Worm (Caenorhabditis elegans) whole organism, L3 larva: Measurements from ENCODE around the gene K10D11.7.

Experiments used
- R02D3.7 ChIP-seq: fragments of 150-350 bp; optimal IDR thresholded peaks from 2 replicates; lab custom pipeline; 2014; ENCODE audit warnings: missing biosample characterization, missing genetic modification characterization
- ZK546.5 ChIP-seq: sonication (generic microtip); optimal IDR thresholded peaks from 2 replicates; lab custom pipeline; 2017; ENCODE audit warnings: missing biosample characterization, missing genetic modification characterization
- aly-2 ChIP-seq: fragments of 150-350 bp; optimal IDR thresholded peaks from 2 replicates; lab custom pipeline; 2014; ENCODE audit warnings: missing biosample characterization, missing genetic modification characterization
- ceh-16 ChIP-seq: sonication (generic microtip); optimal IDR thresholded peaks from 2 replicates; lab custom pipeline; 2017; ENCODE audit warnings: missing biosample characterization, missing genetic modification characterization
- ceh-28 ChIP-seq: fragments of 150-350 bp; optimal IDR thresholded peaks from 2 replicates; lab custom pipeline; 2014; ENCODE audit warnings: missing biosample characterization, missing genetic modification reagents, missing genetic modification characterization
- ceh-82 ChIP-seq: fragments of 150-350 bp; optimal IDR thresholded peaks from 2 replicates; lab custom pipeline; 2014; ENCODE audit warnings: missing biosample characterization, missing genetic modification characterization
- ceh-9 ChIP-seq: sonication (generic microtip); optimal IDR thresholded peaks from 2 replicates; lab custom pipeline; 2018; ENCODE audit warnings: missing biosample characterization, missing genetic modification characterization
- egl-27 ChIP-seq: sonication (generic microtip); optimal IDR thresholded peaks from 4 replicates; lab custom pipeline; 2017; ENCODE audit warnings: missing biosample characterization, missing genetic modification reagents, missing genetic modification characterization
- egl-5 ChIP-seq: fragments of 150-350 bp; optimal IDR thresholded peaks from 2 replicates; lab custom pipeline; 2017; ENCODE audit warnings: missing biosample characterization, missing genetic modification reagents, missing genetic modification characterization, inconsistent platforms
- elt-2 ChIP-seq: sonication (generic microtip); optimal IDR thresholded peaks from 2 replicates; lab custom pipeline; 2016; ENCODE audit warnings: missing genetic modification reagents, mild to moderate bottlenecking, missing genetic modification characterization, missing compliant biosample characterization
- elt-3 ChIP-seq, 3 experiments: fragments of 150-350 bp in 1 of 3; sonication (generic microtip) in 2 of 3; optimal IDR thresholded peaks; 2 replicates in 2 of 3; 4 replicates in 1 of 3; lab custom pipeline; 2014 to 2017; ENCODE audit warnings: missing biosample characterization in 3 of 3, missing genetic modification characterization in 3 of 3
- fos-1 ChIP-seq: fragments of 150-350 bp; optimal IDR thresholded peaks from 2 replicates; lab custom pipeline; 2014; ENCODE audit warnings: missing biosample characterization, missing genetic modification characterization
- jun-1 ChIP-seq: fragments of 150-350 bp; optimal IDR thresholded peaks from 2 replicates; lab custom pipeline; 2014; ENCODE audit warnings: missing biosample characterization, missing genetic modification reagents, missing genetic modification characterization
- lsy-12 ChIP-seq: sonication (generic microtip); optimal IDR thresholded peaks from 2 replicates; lab custom pipeline; 2016; ENCODE audit warnings: mild to moderate bottlenecking, missing genetic modification characterization, missing compliant biosample characterization
- mdl-1 ChIP-seq: fragments of 150-350 bp; optimal IDR thresholded peaks from 2 replicates; lab custom pipeline; 2014; ENCODE audit warnings: missing biosample characterization, missing genetic modification characterization
- nfya-1 ChIP-seq: sonication (generic microtip); optimal IDR thresholded peaks from 2 replicates; lab custom pipeline; 2017; ENCODE audit warnings: missing genetic modification characterization, mild to moderate bottlenecking, missing compliant biosample characterization, antibody characterized with exemption, moderate library complexity; ENCODE audit not compliant: insufficient read depth
- nhr-12 ChIP-seq: fragments of 150-350 bp; optimal IDR thresholded peaks from 2 replicates; lab custom pipeline; 2014; ENCODE audit warnings: missing biosample characterization, missing genetic modification characterization
- nhr-23 ChIP-seq: fragments of 150-350 bp; optimal IDR thresholded peaks from 2 replicates; lab custom pipeline; 2014; ENCODE audit warnings: missing biosample characterization, missing genetic modification reagents, missing genetic modification characterization
- nhr-237 ChIP-seq: fragments of 150-350 bp; optimal IDR thresholded peaks from 2 replicates; lab custom pipeline; 2014; ENCODE audit warnings: missing biosample characterization, missing genetic modification characterization
- nhr-25 ChIP-seq: sonication (generic microtip); optimal IDR thresholded peaks from 2 replicates; lab custom pipeline; 2017; ENCODE audit warnings: missing biosample characterization, missing genetic modification characterization
- nhr-43 ChIP-seq: sonication (generic microtip); optimal IDR thresholded peaks from 2 replicates; lab custom pipeline; 2016; ENCODE audit warnings: mild to moderate bottlenecking, missing genetic modification characterization, missing compliant biosample characterization; ENCODE audit not compliant: poor library complexity, severe bottlenecking
- nhr-67 ChIP-seq: fragments of 150-350 bp; optimal IDR thresholded peaks from 2 replicates; lab custom pipeline; 2014; ENCODE audit warnings: missing biosample characterization, missing genetic modification characterization
- pha-4 ChIP-seq: fragments of 150-350 bp; optimal IDR thresholded peaks from 2 replicates; lab custom pipeline; 2014; ENCODE audit warnings: missing biosample characterization, missing genetic modification reagents, missing genetic modification characterization
- pqm-1 ChIP-seq: fragments of 150-350 bp; optimal IDR thresholded peaks from 2 replicates; lab custom pipeline; 2017; ENCODE audit warnings: missing biosample characterization, missing genetic modification characterization, inconsistent platforms
- sea-2 ChIP-seq: fragments of 150-350 bp; sonication (generic microtip); optimal IDR thresholded peaks from 4 replicates; lab custom pipeline; 2014; ENCODE audit warnings: missing biosample characterization, missing genetic modification reagents, missing genetic modification characterization
- skn-1 ChIP-seq: fragments of 150-350 bp; optimal IDR thresholded peaks from 2 replicates; lab custom pipeline; 2014; ENCODE audit warnings: missing biosample characterization, missing genetic modification characterization
- snpc-4 ChIP-seq: fragments of 150-350 bp; optimal IDR thresholded peaks from 2 replicates; lab custom pipeline; 2014; ENCODE audit warnings: missing biosample characterization, missing genetic modification characterization
- unc-62 ChIP-seq: fragments of 150-350 bp; sonication (generic microtip); optimal IDR thresholded peaks from 4 replicates; lab custom pipeline; 2014; ENCODE audit warnings: missing biosample characterization, missing genetic modification reagents, missing genetic modification characterization
- ztf-11 ChIP-seq: fragments of 150-350 bp; optimal IDR thresholded peaks from 2 replicates; lab custom pipeline; 2014; ENCODE audit warnings: missing biosample characterization, missing genetic modification characterization

The K10D11.7 gene

ce11 chrIV:13008405-13009208 is 12.8 kb upstream of the K10D11.7 start, which contains the start of gene mbk-2:
TSS of gene mbk-2 (plus strand) at chrIV:13009158.
- TF ChIP-seq R02D3.7: no peak
- TF ChIP-seq pqm-1 (tag; lab: Kevin White, UChicago): peak; percentile 66
- peak; percentile 77 for TF ChIP-seq elt-2 (tag; lab: Kevin White, UChicago)

- TF ChIP-seq nhr-67 (tag; lab: Kevin White, UChicago) (no peak), fos-1 (tag; lab: Kevin White, UChicago) (no peak), jun-1 (no peak), ceh-28 (tag; lab: Kevin White, UChicago) (no peak), snpc-4 (tag; lab: Kevin White, UChicago) (no peak), nhr-23 (peak; percentile 29)
Measured at ce11 chrIV:12999087-12999486, 3.3 kb upstream of the K10D11.7 start.

DNA sequence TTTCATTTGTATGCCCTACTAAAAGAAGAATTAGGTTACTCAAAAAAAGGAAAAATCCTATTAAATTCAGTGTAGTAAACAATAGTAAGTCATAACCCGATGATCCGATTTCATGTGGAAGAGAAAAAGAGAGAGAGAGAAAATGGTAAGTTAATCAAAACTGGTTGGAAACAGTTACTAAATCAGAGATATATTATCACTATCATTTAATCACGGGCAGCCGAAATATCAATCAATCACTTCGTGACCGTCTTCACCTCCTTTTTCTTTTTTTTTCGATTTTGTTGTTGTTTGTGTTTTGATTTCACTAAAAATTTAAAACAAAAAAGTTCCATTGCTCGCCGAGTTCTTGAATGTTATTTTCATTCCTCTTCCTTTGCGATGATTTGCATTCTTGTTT is 1.8 kb upstream of the K10D11.7 start:
- TF ChIP-seq aly-2 (tag; lab: Kevin White, UChicago) (no peak), elt-3 (tag; optimal IDR thresholded peaks at IDR 0.05; lab: Kevin White, UChicago) (peak in 1 of 3 experiments; percentile 8), nhr-23 (peak; percentile 35)

- TF ChIP-seq fos-1 (tag; lab: Kevin White, UChicago) (no peak), pha-4 (no peak), R02D3.7 (no peak), skn-1 (no peak), ztf-11 (tag; lab: Kevin White, UChicago) (no peak), nfya-1 (tag; lab: Kevin White, UChicago) (no peak), ceh-9 (tag; lab: Kevin White, UChicago) (no peak), nhr-237 (tag; lab: Kevin White, UChicago) (no peak), egl-5 (no peak)
Measured at ce11 chrIV:12994376-12994775, 1.4 kb downstream of the K10D11.7 start, which contains the start of gene K10D11.4. TSS of gene K10D11.4 (minus strand) at chrIV:12994476.

DNA sequence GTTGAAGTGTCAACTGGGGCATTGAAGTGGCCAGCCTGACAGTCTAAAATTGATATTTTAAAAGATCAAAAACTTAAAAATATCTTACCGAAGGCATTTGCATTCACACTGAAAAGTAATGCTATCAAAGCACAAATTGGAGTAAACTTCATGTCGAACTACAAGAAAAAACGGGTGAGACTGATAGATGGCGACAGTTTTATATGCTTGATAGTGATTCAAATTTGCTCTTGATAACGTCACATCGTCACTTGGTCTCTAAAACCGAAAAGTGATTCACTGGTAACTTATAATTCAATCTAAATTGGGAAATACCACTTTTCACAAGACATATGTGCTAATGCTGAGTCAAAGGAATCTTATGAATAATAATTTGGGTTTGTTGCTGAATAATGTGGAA is 4.2 kb downstream of the K10D11.7 start, which contains the start of gene K10D11.5:
K10D11.5 (minus strand) TSS at position 215 of the 400 bp plus-strand sequence.
- TF ChIP-seq elt-2 (tag; lab: Kevin White, UChicago) (peak; percentile 68), lsy-12 (tag; lab: Kevin White, UChicago) (no peak), pqm-1 (tag; lab: Kevin White, UChicago) (peak; percentile 93), ZK546.5 (tag; lab: Kevin White, UChicago) (no peak)

DNA sequence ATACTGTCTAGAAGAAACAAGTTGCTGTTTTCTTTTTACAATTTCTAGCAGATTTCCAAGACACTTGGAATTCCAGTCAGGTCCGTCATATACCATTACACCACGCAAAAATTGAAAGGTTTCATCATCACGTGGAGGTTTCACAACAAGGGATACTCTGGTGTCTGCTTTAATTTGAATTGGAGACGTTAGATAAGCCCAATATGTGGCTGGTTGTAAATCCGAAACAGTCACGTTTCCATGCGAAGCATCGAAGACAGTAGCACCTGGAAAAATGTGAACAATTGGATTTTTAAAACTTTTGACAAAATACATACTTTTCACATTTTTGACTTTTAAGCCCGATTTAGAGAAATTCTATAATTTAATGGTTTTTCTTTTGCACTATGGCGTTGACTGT is 5.1 kb downstream of the K10D11.7 start:
- TF ChIP-seq nhr-23: no peak
- no peak for TF ChIP-seq egl-27
- TF ChIP-seq ceh-16: no peak
- TF ChIP-seq mdl-1 (tag; lab: Kevin White, UChicago): no peak
- TF ChIP-seq, all 47 proteins: peak for 0

ce11 chrIV:12989355-12989754 is 6.4 kb downstream of the K10D11.7 start, which contains the start of gene K10D11.6:
TSS of gene K10D11.6 (minus strand) at chrIV:12989455.
- TF ChIP-seq pqm-1 (tag; lab: Kevin White, UChicago): peak; percentile 15
- no peak for TF ChIP-seq sea-2
- TF ChIP-seq elt-2 (tag; lab: Kevin White, UChicago): peak; percentile 46
- TF ChIP-seq nhr-23: no peak

DNA sequence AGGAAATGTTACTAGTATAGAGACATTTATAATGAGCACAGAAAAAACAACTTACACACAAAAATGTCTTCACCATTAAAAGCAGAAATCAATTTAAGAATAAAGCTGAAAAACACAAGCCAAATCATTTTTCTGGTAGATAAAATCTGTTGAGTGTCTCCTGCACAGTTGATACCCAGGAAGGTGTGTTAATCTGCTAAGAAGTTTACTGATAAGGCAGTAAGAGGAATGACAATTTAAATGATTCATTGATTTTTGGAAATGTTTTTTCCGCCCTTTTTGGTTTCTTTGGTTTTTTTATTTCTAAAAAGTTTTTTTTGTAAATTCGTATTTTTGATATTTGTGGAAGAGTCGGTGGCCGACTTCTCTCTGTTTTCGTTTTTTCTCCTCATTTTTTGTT is 9.8 kb downstream of the K10D11.7 start, which contains the start of gene K10D11.3:
K10D11.3 (minus strand) TSS at position 174 of the 400 bp plus-strand sequence.
- TF ChIP-seq nhr-25: no peak
- TF ChIP-seq elt-2 (tag; lab: Kevin White, UChicago): peak; percentile 53
- TF ChIP-seq nhr-12: no peak
- TF ChIP-seq unc-62 (GFP tag; lab: Kevin White, UChicago): no peak
- no peak for TF ChIP-seq ceh-82 (tag; lab: Kevin White, UChicago)
- no peak for TF ChIP-seq nhr-43 (tag; lab: Kevin White, UChicago)
- no peak for TF ChIP-seq nhr-237 (tag; lab: Kevin White, UChicago)
- peak; percentile 37 for TF ChIP-seq pqm-1 (tag; lab: Kevin White, UChicago)
